Fruit fly (Drosophila melanogaster) whole organism, embryonic: ENCODE measurements around the gene Jon25Bi.

Source experiments
- ATbp ChIP-seq: fragments of 200-800 bp; sonication (Bioruptor generic); optimal IDR thresholded peaks from 2 replicates; lab custom pipeline; 2017; ENCODE audit warnings: missing biosample characterization, mild to moderate bottlenecking, missing genetic modification characterization, missing genetic modification reagents
- Ada2b ChIP-seq: fragments of 200-800 bp; sonication (Bioruptor generic); IDR thresholded peaks from 2 replicates; pipeline ENCODE4 v1.3.6; 2022; ENCODE audit warnings: missing biosample characterization, missing genetic modification characterization
- Adf1 ChIP-seq: fragments of 200-800 bp; sonication (Bioruptor generic); IDR thresholded peaks from 2 replicates; pipeline ENCODE4 v1.3.6; 2022; ENCODE audit warnings: missing biosample characterization, missing genetic modification characterization
- C15 ChIP-seq: fragments of 200-800 bp; sonication (Bioruptor generic); IDR thresholded peaks from 3 replicates; pipeline ENCODE4 v1.3.6; 2022; ENCODE audit warnings: missing biosample characterization, missing genetic modification characterization
- CG1024 ChIP-seq: fragments of 200-800 bp; sonication (Bioruptor generic); IDR thresholded peaks from 2 replicates; pipeline ENCODE4 v1.3.6; 2022; ENCODE audit warnings: missing biosample characterization, missing genetic modification characterization
- CG10267 ChIP-seq: fragments of 200-800 bp; sonication (Bioruptor generic); optimal IDR thresholded peaks from 2 replicates; lab custom pipeline; 2018; ENCODE audit warnings: missing biosample characterization, mild to moderate bottlenecking, missing genetic modification characterization, moderate library complexity
- CG10274 ChIP-seq: fragments of 200-800 bp; sonication (Bioruptor generic); optimal IDR thresholded peaks from 3 replicates; lab custom pipeline; 2017; ENCODE audit warnings: missing biosample characterization, mild to moderate bottlenecking, missing genetic modification characterization
- CG10431 ChIP-seq: fragments of 200-800 bp; sonication (Bioruptor generic); optimal IDR thresholded peaks from 3 replicates; lab custom pipeline; 2018; ENCODE audit warnings: missing biosample characterization, mild to moderate bottlenecking, missing genetic modification characterization
- CG11504 ChIP-seq: fragments of 200-800 bp; sonication (Bioruptor generic); optimal IDR thresholded peaks from 3 replicates; lab custom pipeline; 2019; ENCODE audit warnings: missing biosample characterization, mild to moderate bottlenecking, missing genetic modification characterization, moderate library complexity
- CG11723 ChIP-seq: fragments of 200-800 bp; sonication (Bioruptor generic); optimal IDR thresholded peaks from 2 replicates; lab custom pipeline; 2017; ENCODE audit warnings: missing biosample characterization, mild to moderate bottlenecking, missing genetic modification characterization
- CG13296 ChIP-seq: fragments of 200-800 bp; sonication (Bioruptor generic); optimal IDR thresholded peaks from 3 replicates; lab custom pipeline; 2018; ENCODE audit warnings: missing biosample characterization, mild to moderate bottlenecking, missing genetic modification characterization
- CG1529 ChIP-seq: fragments of 200-800 bp; sonication (Bioruptor generic); optimal IDR thresholded peaks from 3 replicates; lab custom pipeline; 2018; ENCODE audit warnings: missing biosample characterization, missing genetic modification characterization
- CG16813 ChIP-seq: fragments of 200-800 bp; sonication (Bioruptor generic); IDR thresholded peaks from 3 replicates; pipeline ENCODE4 v1.3.6; 2022; ENCODE audit warnings: missing biosample characterization, missing genetic modification characterization; ENCODE audit not compliant: partially characterized antibody
- CG17568 ChIP-seq: fragments of 200-800 bp; sonication (Bioruptor generic); optimal IDR thresholded peaks from 2 replicates; lab custom pipeline; 2018; ENCODE audit warnings: missing biosample characterization, mild to moderate bottlenecking, missing genetic modification characterization, moderate library complexity
- CG31388 ChIP-seq: fragments of 200-800 bp; sonication (Bioruptor generic); optimal IDR thresholded peaks from 2 replicates; lab custom pipeline; 2016; ENCODE audit warnings: missing biosample characterization, missing genetic modification characterization
- CG3163 ChIP-seq: fragments of 200-800 bp; sonication (Bioruptor generic); optimal IDR thresholded peaks from 3 replicates; lab custom pipeline; 2016; ENCODE audit warnings: missing biosample characterization, missing genetic modification characterization
- CG6272 ChIP-seq: fragments of 200-800 bp; sonication (Bioruptor generic); IDR thresholded peaks from 2 replicates; pipeline ENCODE4 v1.3.6; 2022; ENCODE audit warnings: missing biosample characterization, missing genetic modification characterization
- CG6765 ChIP-seq: fragments of 200-800 bp; sonication (Bioruptor generic); optimal IDR thresholded peaks from 3 replicates; lab custom pipeline; 2017; ENCODE audit warnings: missing biosample characterization, mild to moderate bottlenecking, missing genetic modification characterization
- CG7928 ChIP-seq: fragments of 200-800 bp; sonication (Bioruptor generic); optimal IDR thresholded peaks from 2 replicates; lab custom pipeline; 2017; ENCODE audit warnings: missing biosample characterization, mild to moderate bottlenecking, missing genetic modification characterization
- Drgx ChIP-seq: fragments of 200-800 bp; sonication (Bioruptor generic); IDR thresholded peaks from 2 replicates; pipeline ENCODE4 v1.3.6; 2022; ENCODE audit warnings: missing biosample characterization, missing genetic modification characterization
- ERR ChIP-seq: fragments of 200-800 bp; sonication (Bioruptor generic); optimal IDR thresholded peaks from 2 replicates; lab custom pipeline; 2016; ENCODE audit warnings: missing biosample characterization, missing genetic modification characterization
- Elba2 ChIP-seq: fragments of 200-800 bp; sonication (Bioruptor generic); optimal IDR thresholded peaks from 3 replicates; lab custom pipeline; 2016; ENCODE audit warnings: missing biosample characterization, missing genetic modification characterization
- Fer1 ChIP-seq: fragments of 200-800 bp; sonication (Bioruptor generic); optimal IDR thresholded peaks from 2 replicates; lab custom pipeline; 2017; ENCODE audit warnings: missing biosample characterization, mild to moderate bottlenecking, missing genetic modification characterization
- H2.0 ChIP-seq: fragments of 200-800 bp; sonication (Bioruptor generic); IDR thresholded peaks from 2 replicates; pipeline ENCODE4 v1.3.6; 2022; ENCODE audit warnings: missing biosample characterization, missing genetic modification characterization
- Hsf ChIP-seq: fragments of 200-800 bp; sonication (Bioruptor generic); optimal IDR thresholded peaks from 3 replicates; lab custom pipeline; 2016; ENCODE audit warnings: missing biosample characterization, missing genetic modification characterization
- NfI ChIP-seq: fragments of 200-800 bp; sonication (Bioruptor generic); optimal IDR thresholded peaks from 3 replicates; lab custom pipeline; 2018; ENCODE audit warnings: missing biosample characterization, mild to moderate bottlenecking, missing genetic modification characterization, moderate library complexity
- Oli ChIP-seq: fragments of 200-800 bp; sonication (Bioruptor generic); optimal IDR thresholded peaks from 2 replicates; lab custom pipeline; 2018; ENCODE audit warnings: missing biosample characterization, mild to moderate bottlenecking, missing genetic modification characterization, moderate library complexity
- Pdp1 ChIP-seq, 2 experiments: fragments of 200-800 bp; sonication (Bioruptor generic); optimal IDR thresholded peaks; 3 replicates each; lab custom pipeline; 2016; ENCODE audit warnings: missing biosample characterization in 2 of 2, missing genetic modification characterization in 2 of 2, mild to moderate bottlenecking in 1 of 2, moderate library complexity in 1 of 2
- az2 ChIP-seq: fragments of 200-800 bp; sonication (Bioruptor generic); optimal IDR thresholded peaks from 3 replicates; lab custom pipeline; 2016; ENCODE audit warnings: missing biosample characterization, missing genetic modification characterization
- chm ChIP-seq: fragments of 200-800 bp; sonication (Bioruptor generic); IDR thresholded peaks from 2 replicates; pipeline ENCODE4 v1.3.6; 2022; ENCODE audit warnings: missing biosample characterization, missing genetic modification characterization
- corto ChIP-seq: fragments of 200-800 bp; sonication (Bioruptor generic); optimal IDR thresholded peaks from 2 replicates; lab custom pipeline; 2016; ENCODE audit warnings: missing biosample characterization, mild to moderate bottlenecking, missing genetic modification characterization, moderate library complexity
- crp ChIP-seq, 2 experiments: fragments of 200-800 bp; sonication (Bioruptor generic); optimal IDR thresholded peaks; 2 replicates in 1 of 2; 3 replicates in 1 of 2; lab custom pipeline; 2017; ENCODE audit warnings: missing biosample characterization in 2 of 2, missing genetic modification characterization in 2 of 2, mild to moderate bottlenecking in 1 of 2, moderate library complexity in 1 of 2
- da ChIP-seq: fragments of 200-800 bp; sonication (Bioruptor generic); optimal IDR thresholded peaks from 2 replicates; lab custom pipeline; 2016; ENCODE audit warnings: missing biosample characterization, missing genetic modification characterization
- dan ChIP-seq: fragments of 200-800 bp; sonication (Bioruptor generic); IDR thresholded peaks from 2 replicates; pipeline ENCODE4 v1.3.6; 2022; ENCODE audit warnings: missing biosample characterization, missing genetic modification characterization
- fd3F ChIP-seq: fragments of 200-800 bp; sonication (Bioruptor generic); optimal IDR thresholded peaks from 2 replicates; lab custom pipeline; 2018; ENCODE audit warnings: missing biosample characterization, mild to moderate bottlenecking, missing genetic modification characterization, moderate library complexity
- fd64A ChIP-seq: fragments of 200-800 bp; sonication (Bioruptor generic); optimal IDR thresholded peaks from 3 replicates; lab custom pipeline; 2018; ENCODE audit warnings: missing biosample characterization, mild to moderate bottlenecking, missing genetic modification characterization
- fu2 ChIP-seq: fragments of 200-800 bp; sonication (Bioruptor generic); optimal IDR thresholded peaks from 2 replicates; lab custom pipeline; 2016; ENCODE audit warnings: missing biosample characterization, missing genetic modification characterization
- lov ChIP-seq, 2 experiments: fragments of 200-800 bp in 1 of 2; fragments of >200 bp in 1 of 2; sonication (Bioruptor generic) in 1 of 2; IDR thresholded peaks in 1 of 2; optimal IDR thresholded peaks in 1 of 2; 2 replicates in 1 of 2; 3 replicates in 1 of 2; pipeline versions ENCODE4 v1.3.6 to Lab custom; 2017 to 2022; ENCODE audit warnings: missing biosample characterization in 1 of 2, missing genetic modification characterization in 1 of 2
- luna ChIP-seq: fragments of 200-800 bp; sonication (Bioruptor generic); optimal IDR thresholded peaks from 2 replicates; lab custom pipeline; 2016; ENCODE audit warnings: missing biosample characterization, missing genetic modification characterization
- onecut ChIP-seq: fragments of 200-800 bp; sonication (Bioruptor generic); IDR thresholded peaks from 2 replicates; pipeline ENCODE4 v1.3.6; 2022; ENCODE audit warnings: missing biosample characterization, missing genetic modification characterization
- otp ChIP-seq: fragments of 200-800 bp; sonication (Bioruptor generic); IDR thresholded peaks from 3 replicates; pipeline ENCODE4, ENCODE4 v1.3.6; 2022; ENCODE audit warnings: missing biosample characterization, missing genetic modification characterization
- pum ChIP-seq: fragments of 200-800 bp; sonication (Bioruptor generic); optimal IDR thresholded peaks from 2 replicates; lab custom pipeline; 2016; ENCODE audit warnings: missing biosample characterization, missing genetic modification characterization
- sd ChIP-seq: fragments of 200-800 bp; sonication (Bioruptor generic); optimal IDR thresholded peaks from 3 replicates; lab custom pipeline; 2018; ENCODE audit warnings: missing biosample characterization, mild to moderate bottlenecking, missing genetic modification characterization, moderate library complexity
- shn ChIP-seq: fragments of 200-800 bp; sonication (Bioruptor generic); optimal IDR thresholded peaks from 3 replicates; lab custom pipeline; 2016; ENCODE audit warnings: missing biosample characterization, missing genetic modification characterization
- sim ChIP-seq: fragments of 200-800 bp; sonication (Bioruptor generic); IDR thresholded peaks from 2 replicates; pipeline ENCODE4 v1.3.6; 2022; ENCODE audit warnings: missing biosample characterization, missing genetic modification characterization
- tio ChIP-seq: fragments of 200-800 bp; sonication (Bioruptor generic); optimal IDR thresholded peaks from 2 replicates; lab custom pipeline; 2017; ENCODE audit warnings: missing biosample characterization, missing genetic modification characterization, inconsistent platforms
- trh ChIP-seq: fragments of 200-800 bp; sonication (Bioruptor generic); optimal IDR thresholded peaks from 2 replicates; lab custom pipeline; 2016; ENCODE audit warnings: missing biosample characterization, missing genetic modification characterization
- unc-4 ChIP-seq: fragments of 200-800 bp; sonication (Bioruptor generic); IDR thresholded peaks from 2 replicates; pipeline ENCODE4 v1.3.6; 2022; ENCODE audit warnings: missing biosample characterization, missing genetic modification characterization; ENCODE audit not compliant: partially characterized antibody
- vfl ChIP-seq: fragments of 200-800 bp; sonication (Bioruptor generic); optimal IDR thresholded peaks from 2 replicates; lab custom pipeline; 2016; ENCODE audit warnings: missing biosample characterization, missing genetic modification characterization
- wor ChIP-seq: fragments of 200-800 bp; sonication (Bioruptor generic); IDR thresholded peaks from 2 replicates; pipeline ENCODE4 v1.3.6; 2022; ENCODE audit warnings: missing biosample characterization, missing genetic modification characterization
- z ChIP-seq: fragments of 200-800 bp; sonication (Bioruptor generic); IDR thresholded peaks from 3 replicates; pipeline ENCODE4 v1.3.6; 2022; ENCODE audit warnings: missing biosample characterization, missing genetic modification characterization
- zen2 ChIP-seq: fragments of 200-800 bp; sonication (Bioruptor generic); IDR thresholded peaks from 3 replicates; pipeline ENCODE4 v1.3.6; 2022; ENCODE audit warnings: missing biosample characterization, missing genetic modification characterization; ENCODE audit not compliant: partially characterized antibody

Gene Jon25Bi

dm6 chr2L:4915715-4916153, 39.2 kb downstream of the Jon25Bi start (continued):
- no peak for TF ChIP-seq shn (GFP tag; lab: Kevin White, UChicago)
- TF ChIP-seq wor (GFP tag; lab: Robert Waterston, UW) = peak; percentile 33; the same call in 1 of the 2 replicates
- no peak for TF ChIP-seq CG13296 (GFP tag; lab: Kevin White, UChicago)
- TF ChIP-seq CG11504 (tag; lab: Kevin White, UChicago) = peak; percentile 63
- TF ChIP-seq dan = no peak
- no peak for TF ChIP-seq CG3163
- no peak for TF ChIP-seq CG11723 (GFP tag; lab: Kevin White, UChicago)
- no peak for TF ChIP-seq CG7928 (GFP tag; lab: Kevin White, UChicago)
- no peak for TF ChIP-seq luna (GFP tag; lab: Kevin White, UChicago)
- TF ChIP-seq CG1024 = no peak
- TF ChIP-seq CG10431 (GFP tag; lab: Kevin White, UChicago) = no peak
- peak; percentile 22; the same call in 1 of the 2 replicates for TF ChIP-seq Drgx (GFP tag; lab: Robert Waterston, UW)
- TF ChIP-seq CG10274 (GFP tag; lab: Kevin White, UChicago) = no peak
- no peak for TF ChIP-seq corto (GFP tag; lab: Kevin White, UChicago)
- TF ChIP-seq H2.0 = no peak
- TF ChIP-seq CG1529 (GFP tag; lab: Kevin White, UChicago) = peak; percentile 28
- no peak for TF ChIP-seq CG17568 (GFP tag; lab: Kevin White, UChicago)
- TF ChIP-seq CG31388 (GFP tag; lab: Kevin White, UChicago) = no peak
- no peak for TF ChIP-seq C15 (GFP tag; lab: Robert Waterston, UW)
- no peak for TF ChIP-seq lov (optimal IDR thresholded peaks at IDR 0.05; lab: Kevin White, UChicago)
- TF ChIP-seq lov (GFP tag; IDR thresholded peaks at IDR 0.05; lab: Robert Waterston, UW) = no peak
- no peak for TF ChIP-seq Adf1 (GFP tag; lab: Robert Waterston, UW)
- TF ChIP-seq zen2 (GFP tag; lab: Robert Waterston, UW) = no peak
- TF ChIP-seq ATbp (GFP tag; lab: Kevin White, UChicago) = peak; percentile 47
- TF ChIP-seq az2 = no peak
- no peak for TF ChIP-seq fd64A
- peak; percentile 22 for TF ChIP-seq Oli (tag; lab: Kevin White, UChicago)
- TF ChIP-seq fu2 (GFP tag; lab: Kevin White, UChicago) = no peak
- TF ChIP-seq ERR (GFP tag; lab: Kevin White, UChicago) = no peak
- no peak for TF ChIP-seq sim (GFP tag; lab: Robert Waterston, UW)
- no peak for TF ChIP-seq Ada2b (GFP tag; lab: Robert Waterston, UW)
- no peak for TF ChIP-seq trh (GFP tag; lab: Kevin White, UChicago)
- no peak for TF ChIP-seq CG6765 (GFP tag; lab: Kevin White, UChicago)
- TF ChIP-seq chm (GFP tag; lab: Robert Waterston, UW) = no peak
- no peak for TF ChIP-seq CG6272
- TF ChIP-seq Elba2 (GFP tag; lab: Kevin White, UChicago) = no peak
- no peak for TF ChIP-seq Pdp1 (GFP tag; optimal IDR thresholded peaks at IDR 0.05; lab: Kevin White, UChicago)

DNA sequence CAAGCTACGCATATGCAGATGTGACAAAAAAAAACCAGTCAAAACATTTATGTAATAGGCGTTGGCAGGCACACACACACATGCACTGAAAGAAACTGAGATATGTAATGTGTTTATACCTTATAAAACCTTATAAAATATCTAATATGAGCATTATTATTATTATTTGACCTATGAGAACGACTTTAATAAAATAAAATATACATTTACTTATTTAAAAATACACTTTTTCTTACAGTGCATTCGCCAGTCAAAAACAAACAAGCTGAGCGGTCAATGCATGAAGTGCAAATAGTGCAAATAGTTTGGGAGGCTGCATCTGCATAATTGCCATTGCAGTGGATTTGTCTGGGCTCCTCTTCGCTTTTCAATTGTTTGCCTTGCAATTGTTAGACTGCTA, 47.0 kb downstream of the Jon25Bi start:
- TF ChIP-seq otp (GFP tag; lab: Robert Waterston, UW) (peak; percentile 30; the same call in 1 of the 3 replicates), fd3F (peak; percentile 40), da (GFP tag; lab: Kevin White, UChicago) (no peak), Fer1 (GFP tag; lab: Kevin White, UChicago) (peak; percentile 79), crp (GFP tag; optimal IDR thresholded peaks at IDR 0.05; lab: Kevin White, UChicago) (peak in 1 of 2 experiments; percentile 1), tio (GFP tag; lab: Kevin White, UChicago) (peak; percentile 20), Hsf (GFP tag; lab: Kevin White, UChicago) (peak; percentile 47), pum (GFP tag; lab: Kevin White, UChicago) (peak; percentile 41), Ada2b (GFP tag; lab: Robert Waterston, UW) (peak; percentile 83), NfI (GFP tag; lab: Kevin White, UChicago) (peak; percentile 28), unc-4 (no peak), sd (tag; lab: Kevin White, UChicago) (peak; percentile 25), vfl (GFP tag; lab: Kevin White, UChicago) (no peak), CG10267 (tag; lab: Kevin White, UChicago) (peak; percentile 63), z (GFP tag; lab: Robert Waterston, UW) (no peak), onecut (peak; percentile 60), CG16813 (no peak)
